Fruit fly (Drosophila melanogaster) whole organism: ENCODE measurements around the gene CG14990.

ENCODE experiments used
- Dll ChIP-seq: fragments of >200 bp; optimal IDR thresholded peaks from 2 replicates; lab custom pipeline; 2017
- psq ChIP-seq: fragments of >200 bp; optimal IDR thresholded peaks from 2 replicates; lab custom pipeline; 2017
- usp ChIP-seq: fragments of >200 bp; optimal IDR thresholded peaks from 2 replicates; lab custom pipeline; 2017; ENCODE audit warnings: missing biosample characterization, missing genetic modification characterization, mixed read lengths

dm6 chr3L:4128579-4128978 is 35.6 kb downstream of the CG14990 start:
- no peak for TF ChIP-seq usp (GFP tag; lab: Kevin White, UChicago)
- TF ChIP-seq psq (lab: Kevin White, UChicago), result no peak
- no peak for TF ChIP-seq Dll (lab: Kevin White, UChicago)
